Fruit fly (Drosophila melanogaster): ENCODE data around the gene Osi10b.

DNA sequence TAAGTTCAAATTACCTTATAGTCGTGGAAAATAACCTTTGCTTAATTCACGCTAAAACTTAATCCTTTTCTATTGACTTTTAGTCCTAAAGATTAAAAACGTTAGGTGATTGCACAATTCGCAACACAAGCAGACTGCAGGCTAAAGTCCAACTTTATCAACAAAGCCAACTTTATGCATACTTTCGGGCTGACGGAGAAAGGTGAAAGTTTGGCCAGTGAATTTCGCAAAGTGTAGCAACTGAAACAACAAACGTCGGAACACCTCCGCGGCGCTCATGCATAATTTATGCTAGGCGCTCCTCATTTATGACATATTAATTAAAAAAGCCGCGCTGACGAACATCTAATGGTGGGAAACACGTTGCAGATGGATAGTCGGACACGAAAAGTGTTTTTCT, 4.0 kb downstream of the Osi10b start:
- TF ChIP-seq salr (GFP tag; optimal IDR thresholded peaks at IDR 0.05) (no peak), CG31627 (GFP tag; optimal IDR thresholded peaks at IDR 0.05) (no peak), pdm3 (GFP tag; optimal IDR thresholded peaks at IDR 0.05) (no peak), Gug (GFP tag; IDR thresholded peaks at IDR 0.05) (no peak), Lpt (GFP tag; optimal IDR thresholded peaks at IDR 0.05) (no peak), CG8119 (GFP tag; IDR thresholded peaks at IDR 0.05) (no peak)
